Worm (Caenorhabditis elegans): Measurements from ENCODE around the gene hhat-2.

ce11 chrIV:14874926-14875570, 46.1 kb upstream of the hhat-2 start:
- TF ChIP-seq madf-8 (GFP tag; conservative IDR thresholded peaks at IDR 0.05) (no peak), ama-1 (optimal IDR thresholded peaks at IDR 0.05) (no peak), ama-1 (GFP tag; optimal IDR thresholded peaks at IDR 0.05) (no peak), ztf-25 (GFP tag; IDR thresholded peaks at IDR 0.05) (0 out of 2 replicates have a peak, but pooled peaks have one; percentile 34), egrh-3 (GFP tag; IDR thresholded peaks at IDR 0.05) (no peak), tbx-9 (tag; optimal IDR thresholded peaks at IDR 0.05; ENCODE audit: borderline replicate concordance) (no peak), pha-4 (tag; optimal IDR thresholded peaks at IDR 0.05) (no peak), aptf-3 (GFP tag; IDR thresholded peaks at IDR 0.05) (no peak), hmg-20 (GFP tag; IDR thresholded peaks at IDR 0.05) (no peak), snpc-4 (GFP tag; optimal IDR thresholded peaks at IDR 0.05) (peak; percentile 93), snpc-4 (tag; optimal IDR thresholded peaks at IDR 0.05) (peak; percentile 23 to 98 (median 96)), ztf-18 (tag; optimal IDR thresholded peaks at IDR 0.05) (peak; percentile 66), aptf-2 (GFP tag; conservative IDR thresholded peaks at IDR 0.05) (no peak), nfya-1 (tag; optimal IDR thresholded peaks at IDR 0.05; ENCODE audit: borderline replicate concordance, insufficient read depth) (no peak), ceh-58 (GFP tag; IDR thresholded peaks at IDR 0.05) (no peak)

Measured in whole organism, young adult.